Fruit fly (Drosophila melanogaster): Measurements from ENCODE around the gene Gr93c.
A peak's percentile ranks its signal among the peaks of the same experiment; 100 is the strongest.

The Gr93c gene

dm6 chr3R:21828785-21829486 lies 16.1 kb downstream of the Gr93c start (continued):
- 0 out of 3 replicates have a peak, but pooled peaks have one; percentile 51 for TF ChIP-seq CG11093 (GFP tag; IDR thresholded peaks at IDR 0.05)
- peak; percentile 78 for TF ChIP-seq row (GFP tag; IDR thresholded peaks at IDR 0.05)
- peak; percentile 76 for TF ChIP-seq ara (GFP tag; IDR thresholded peaks at IDR 0.05)
- peak; percentile 63 for TF ChIP-seq Xbp1 (GFP tag; optimal IDR thresholded peaks at IDR 0.05)
- TF ChIP-seq CG17802 (tag; optimal IDR thresholded peaks at IDR 0.05), result peak; percentile 9
- peak in 1 of 2 experiments; percentile 22 for TF ChIP-seq Pdp1 (GFP tag; optimal IDR thresholded peaks at IDR 0.05)
- no peak for TF ChIP-seq HLH4C (GFP tag; IDR thresholded peaks at IDR 0.05; ENCODE audit: partially characterized antibody)
- 0 out of 2 replicates have a peak, but pooled peaks have one; percentile 14 for TF ChIP-seq Gsc (GFP tag; IDR thresholded peaks at IDR 0.05)
- peak; percentile 22 for TF ChIP-seq CG18599 (GFP tag; optimal IDR thresholded peaks at IDR 0.05)
- TF ChIP-seq Mrtf (GFP tag; IDR thresholded peaks at IDR 0.05), result no peak; the same call in 2 of the 3 replicates
- peak in 1 of 3 experiments; percentile 72 for TF ChIP-seq Stat92E (GFP tag; optimal IDR thresholded peaks at IDR 0.05)
- peak; percentile 93 for TF ChIP-seq CG14710 (tag; optimal IDR thresholded peaks at IDR 0.05)
- TF ChIP-seq dmrt11E (tag; optimal IDR thresholded peaks at IDR 0.05), result peak; percentile 97
- TF ChIP-seq CG2120 (GFP tag; optimal IDR thresholded peaks at IDR 0.05), result no peak
- TF ChIP-seq Nf-YC (tag; optimal IDR thresholded peaks at IDR 0.05), result no peak
- peak; percentile 56; the same call in 1 of the 2 replicates for TF ChIP-seq sim (GFP tag; IDR thresholded peaks at IDR 0.05)

dm6 chr3R:21828040-21828526 lies 17.0 kb downstream of the Gr93c start:
- TF ChIP-seq CG31224 (GFP tag; IDR thresholded peaks at IDR 0.05) (peak; percentile 24; the same call in 1 of the 2 replicates), fu2 (GFP tag; optimal IDR thresholded peaks at IDR 0.05) (no peak), chn (GFP tag; optimal IDR thresholded peaks at IDR 0.05) (peak; percentile 82), GATAe (GFP tag; conservative IDR thresholded peaks at IDR 0.05) (no peak), Fer3 (tag; optimal IDR thresholded peaks at IDR 0.05) (peak; percentile 6), hth (optimal IDR thresholded peaks at IDR 0.05) (no peak), trem (tag; optimal IDR thresholded peaks at IDR 0.05) (peak; percentile 68), ttk (GFP tag; IDR thresholded peaks at IDR 0.05) (peak; percentile 60), br (optimal IDR thresholded peaks at IDR 0.05) (no peak), Xbp1 (GFP tag; optimal IDR thresholded peaks at IDR 0.05) (peak; percentile 75), Ptx1 (GFP tag; IDR thresholded peaks at IDR 0.05) (peak; percentile 82), CG6791 (GFP tag; IDR thresholded peaks at IDR 0.05; ENCODE audit: partially characterized antibody) (peak; percentile 65), Oli (tag; optimal IDR thresholded peaks at IDR 0.05) (peak; percentile 82), CG10462 (GFP tag; optimal IDR thresholded peaks at IDR 0.05) (peak; percentile 40), Blimp-1 (GFP tag; optimal IDR thresholded peaks at IDR 0.05) (peak; percentile 79), CG6272 (GFP tag; IDR thresholded peaks at IDR 0.05) (peak; percentile 72), trh (GFP tag; optimal IDR thresholded peaks at IDR 0.05) (no peak), tup (GFP tag; optimal IDR thresholded peaks at IDR 0.05) (peak; percentile 46), CG31388 (GFP tag; optimal IDR thresholded peaks at IDR 0.05) (no peak), H15 (GFP tag; IDR thresholded peaks at IDR 0.05) (peak; percentile 82), ssp (GFP tag; IDR thresholded peaks at IDR 0.05) (peak; percentile 81), CG2712 (tag; optimal IDR thresholded peaks at IDR 0.05) (peak; percentile 94), ERR (GFP tag; optimal IDR thresholded peaks at IDR 0.05) (peak; percentile 10), z (GFP tag; IDR thresholded peaks at IDR 0.05) (peak; percentile 56; the same call in 1 of the 3 replicates), CG3995 (GFP tag; optimal IDR thresholded peaks at IDR 0.05) (no peak), lilli (GFP tag; optimal IDR thresholded peaks at IDR 0.05) (peak; percentile 70), Myb (GFP tag; optimal IDR thresholded peaks at IDR 0.05) (peak; percentile 35), Sry-β (GFP tag; optimal IDR thresholded peaks at IDR 0.05) (no peak), Hr3 (GFP tag; optimal IDR thresholded peaks at IDR 0.05) (peak; percentile 78), Hand (GFP tag; optimal IDR thresholded peaks at IDR 0.05) (no peak), CG17385 (GFP tag; optimal IDR thresholded peaks at IDR 0.05) (peak; percentile 58), pum (GFP tag; optimal IDR thresholded peaks at IDR 0.05) (peak; percentile 81), tgo (GFP tag; IDR thresholded peaks at IDR 0.05) (peak; percentile 70), lab (GFP tag; optimal IDR thresholded peaks at IDR 0.05) (no peak)

All from whole organism, embryonic.